Fruit fly (Drosophila melanogaster): ENCODE data around the gene CG43245.

DNA sequence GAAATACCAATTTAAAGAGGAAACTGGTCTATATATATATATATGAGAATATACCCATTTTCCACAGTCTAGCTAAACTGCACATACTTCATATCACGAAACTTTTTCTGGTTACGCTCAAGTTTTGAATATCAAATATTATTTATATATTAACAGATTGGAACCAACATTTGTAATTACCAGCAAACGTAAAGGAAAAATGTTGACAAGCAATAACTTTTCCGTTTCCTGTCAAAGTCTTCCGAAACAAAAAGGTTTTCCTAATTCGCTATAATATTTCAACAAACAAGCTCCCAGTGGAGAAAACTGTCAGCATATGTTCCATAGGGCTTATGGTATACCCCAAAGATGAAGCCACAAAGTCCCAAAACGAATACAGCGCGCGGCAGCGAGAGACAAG lies 42.8 kb downstream of the CG43245 start, which contains the start of gene CG42831:
- TF ChIP-seq CTCF (optimal IDR thresholded peaks at IDR 0.05) (no peak), CG8478 (optimal IDR thresholded peaks at IDR 0.05) (no peak)
